Fruit fly (Drosophila melanogaster) whole organism, embryonic: ENCODE measurements around the gene HDAC1.

Source experiments
- Bdp1 ChIP-seq: fragments of 200-800 bp; sonication (Bioruptor generic); optimal IDR thresholded peaks from 3 replicates; lab custom pipeline; 2016; ENCODE audit warnings: missing biosample characterization, missing genetic modification characterization
- Bgb ChIP-seq: fragments of 200-800 bp; sonication (Bioruptor generic); IDR thresholded peaks from 2 replicates; pipeline ENCODE4 v1.3.6; 2022; ENCODE audit warnings: missing biosample characterization, missing genetic modification characterization; ENCODE audit not compliant: partially characterized antibody
- CG11247 ChIP-seq: fragments of 200-800 bp; sonication (Bioruptor generic); IDR thresholded peaks from 2 replicates; pipeline ENCODE4 v1.3.6; 2022; ENCODE audit warnings: missing biosample characterization, missing genetic modification characterization
- CG12744 ChIP-seq: fragments of 200-800 bp; sonication (Bioruptor generic); optimal IDR thresholded peaks from 2 replicates; lab custom pipeline; 2016; ENCODE audit warnings: missing biosample characterization, missing genetic modification characterization
- CG13123 ChIP-seq: fragments of 200-800 bp; sonication (Bioruptor generic); optimal IDR thresholded peaks from 2 replicates; lab custom pipeline; 2016; ENCODE audit warnings: missing biosample characterization, missing genetic modification characterization
- CG13775 ChIP-seq: fragments of 200-800 bp; sonication (Bioruptor generic); optimal IDR thresholded peaks from 3 replicates; lab custom pipeline; 2017; ENCODE audit warnings: missing biosample characterization, mild to moderate bottlenecking, missing genetic modification characterization
- CG13894 ChIP-seq: fragments of 200-800 bp; sonication (Bioruptor generic); optimal IDR thresholded peaks from 3 replicates; lab custom pipeline; 2018; ENCODE audit warnings: missing biosample characterization, mild to moderate bottlenecking, missing genetic modification characterization, moderate library complexity
- CG14710 ChIP-seq: fragments of 200-800 bp; sonication (Bioruptor generic); optimal IDR thresholded peaks from 3 replicates; lab custom pipeline; 2019; ENCODE audit warnings: missing biosample characterization, mild to moderate bottlenecking, missing genetic modification characterization, moderate library complexity
- CG15073 ChIP-seq: fragments of 200-800 bp; sonication (Bioruptor generic); optimal IDR thresholded peaks from 2 replicates; lab custom pipeline; 2016; ENCODE audit warnings: missing biosample characterization, missing genetic modification characterization
- CG17186 ChIP-seq: fragments of 200-800 bp; sonication (Bioruptor generic); optimal IDR thresholded peaks from 3 replicates; lab custom pipeline; 2017; ENCODE audit warnings: missing biosample characterization, missing genetic modification reagents, missing genetic modification characterization
- CG17361 ChIP-seq: fragments of 200-800 bp; sonication (Bioruptor generic); IDR thresholded peaks from 3 replicates; pipeline ENCODE4 v1.3.6; 2022; ENCODE audit warnings: missing biosample characterization, missing genetic modification characterization
- CG17612 ChIP-seq: fragments of 200-800 bp; sonication (Bioruptor generic); IDR thresholded peaks from 2 replicates; pipeline ENCODE4 v1.3.6; 2022; ENCODE audit warnings: missing biosample characterization, missing genetic modification characterization
- CG31224 ChIP-seq: fragments of 200-800 bp; sonication (Bioruptor generic); IDR thresholded peaks from 2 replicates; pipeline ENCODE4 v1.3.6; 2022; ENCODE audit warnings: missing biosample characterization, missing genetic modification characterization
- CG33557 ChIP-seq: fragments of 200-800 bp; sonication (Bioruptor generic); optimal IDR thresholded peaks from 2 replicates; lab custom pipeline; 2019; ENCODE audit warnings: missing biosample characterization, mild to moderate bottlenecking, missing genetic modification characterization, moderate library complexity
- CG3407 ChIP-seq: fragments of 200-800 bp; sonication (Bioruptor generic); optimal IDR thresholded peaks from 2 replicates; lab custom pipeline; 2018; ENCODE audit warnings: missing biosample characterization, mild to moderate bottlenecking, missing genetic modification characterization
- CG3726 ChIP-seq: fragments of 200-800 bp; sonication (Bioruptor generic); IDR thresholded peaks from 3 replicates; pipeline ENCODE4, ENCODE4 v1.3.6; 2022; ENCODE audit warnings: missing biosample characterization, missing genetic modification characterization
- CG6683 ChIP-seq: fragments of 200-800 bp; sonication (Bioruptor generic); optimal IDR thresholded peaks from 2 replicates; lab custom pipeline; 2017; ENCODE audit warnings: missing biosample characterization, mild to moderate bottlenecking, missing genetic modification characterization, missing genetic modification reagents
- CG8359 ChIP-seq: fragments of 200-800 bp; sonication (Bioruptor generic); optimal IDR thresholded peaks from 2 replicates; lab custom pipeline; 2017; ENCODE audit warnings: missing biosample characterization, mild to moderate bottlenecking, missing genetic modification characterization, borderline replicate concordance
- D ChIP-seq, 2 experiments: fragments of 200-800 bp in 1 of 2; fragments of >200 bp in 1 of 2; sonication (Bioruptor generic) in 1 of 2; optimal IDR thresholded peaks; 2 replicates in 1 of 2; 3 replicates in 1 of 2; lab custom pipeline; 2017; ENCODE audit warnings: mild to moderate bottlenecking in 1 of 2, missing biosample characterization in 1 of 2, missing genetic modification characterization in 1 of 2, missing genetic modification reagents in 1 of 2
- E2f2 ChIP-seq: fragments of 200-800 bp; sonication (Bioruptor generic); IDR thresholded peaks from 2 replicates; pipeline ENCODE4 v1.3.6; 2022; ENCODE audit warnings: missing biosample characterization, missing genetic modification characterization
- Elba2 ChIP-seq: fragments of 200-800 bp; sonication (Bioruptor generic); optimal IDR thresholded peaks from 3 replicates; lab custom pipeline; 2016; ENCODE audit warnings: missing biosample characterization, missing genetic modification characterization
- Fer2 ChIP-seq: fragments of 200-800 bp; sonication (Bioruptor generic); optimal IDR thresholded peaks from 2 replicates; lab custom pipeline; 2018; ENCODE audit warnings: missing biosample characterization, mild to moderate bottlenecking, missing genetic modification characterization, moderate library complexity
- Hr3 ChIP-seq: fragments of 200-800 bp; sonication (Bioruptor generic); optimal IDR thresholded peaks from 3 replicates; lab custom pipeline; 2016; ENCODE audit warnings: missing biosample characterization, missing genetic modification characterization
- Hsf ChIP-seq: fragments of 200-800 bp; sonication (Bioruptor generic); optimal IDR thresholded peaks from 3 replicates; lab custom pipeline; 2016; ENCODE audit warnings: missing biosample characterization, missing genetic modification characterization
- Med ChIP-seq: fragments of 200-800 bp; sonication (Bioruptor generic); peaks from one replicate; lab custom pipeline; 2016; ENCODE audit warnings: missing biosample characterization, missing genetic modification characterization, mild to moderate bottlenecking, inconsistent platforms, moderate library complexity
- Nf-YC ChIP-seq: fragments of 200-800 bp; optimal IDR thresholded peaks from 3 replicates; lab custom pipeline; 2019; ENCODE audit warnings: missing biosample characterization, mild to moderate bottlenecking, missing genetic modification characterization, moderate library complexity
- Oaz ChIP-seq: fragments of 200-800 bp; sonication (Bioruptor generic); IDR thresholded peaks from 2 replicates; pipeline ENCODE4 v1.3.6; 2022; ENCODE audit warnings: missing biosample characterization, missing genetic modification characterization
- Rfx ChIP-seq: fragments of 200-800 bp; sonication (Bioruptor generic); IDR thresholded peaks from 2 replicates; pipeline ENCODE4 v1.3.6; 2022; ENCODE audit warnings: missing biosample characterization, missing genetic modification characterization
- Scr ChIP-seq: fragments of 200-800 bp; sonication (Bioruptor generic); IDR thresholded peaks from 2 replicates; pipeline ENCODE4 v1.3.6; 2022; ENCODE audit warnings: missing biosample characterization, missing genetic modification characterization; ENCODE audit not compliant: partially characterized antibody
- Side ChIP-seq: fragments of 200-800 bp; sonication (Bioruptor generic); optimal IDR thresholded peaks from 2 replicates; lab custom pipeline; 2016; ENCODE audit warnings: missing biosample characterization, missing genetic modification characterization
- Ssrp ChIP-seq: fragments of 200-800 bp; sonication (Bioruptor generic); optimal IDR thresholded peaks from 2 replicates; lab custom pipeline; 2018; ENCODE audit warnings: missing biosample characterization, mild to moderate bottlenecking, missing genetic modification characterization, moderate library complexity
- Xbp1 ChIP-seq: fragments of 200-800 bp; sonication (Bioruptor generic); optimal IDR thresholded peaks from 3 replicates; lab custom pipeline; 2016; ENCODE audit warnings: missing biosample characterization, mild to moderate bottlenecking, missing genetic modification characterization
- ato ChIP-seq: fragments of 200-800 bp; sonication (Bioruptor generic); IDR thresholded peaks from 2 replicates; pipeline ENCODE4 v1.3.6; 2022; ENCODE audit warnings: missing biosample characterization, missing genetic modification characterization; ENCODE audit not compliant: partially characterized antibody
- az2 ChIP-seq: fragments of 200-800 bp; sonication (Bioruptor generic); optimal IDR thresholded peaks from 3 replicates; lab custom pipeline; 2016; ENCODE audit warnings: missing biosample characterization, missing genetic modification characterization
- corto ChIP-seq: fragments of 200-800 bp; sonication (Bioruptor generic); optimal IDR thresholded peaks from 2 replicates; lab custom pipeline; 2016; ENCODE audit warnings: missing biosample characterization, mild to moderate bottlenecking, missing genetic modification characterization, moderate library complexity
- ems ChIP-seq: fragments of 200-800 bp; sonication (Bioruptor generic); optimal IDR thresholded peaks from 3 replicates; lab custom pipeline; 2016; ENCODE audit warnings: missing biosample characterization, missing genetic modification characterization
- fd102C ChIP-seq: fragments of 200-800 bp; sonication (Bioruptor generic); optimal IDR thresholded peaks from 2 replicates; lab custom pipeline; 2018; ENCODE audit warnings: missing biosample characterization, mild to moderate bottlenecking, missing genetic modification characterization, moderate library complexity
- gce ChIP-seq: fragments of 200-800 bp; sonication (Bioruptor generic); IDR thresholded peaks from 3 replicates; pipeline ENCODE4 v1.3.6; 2022; ENCODE audit warnings: missing biosample characterization, missing genetic modification characterization
- gro ChIP-seq: fragments of 200-800 bp; sonication (Bioruptor generic); optimal IDR thresholded peaks from 2 replicates; lab custom pipeline; 2016; ENCODE audit warnings: missing biosample characterization, missing genetic modification characterization
- hkb ChIP-seq, 2 experiments: fragments of 200-800 bp in 1 of 2; fragments of >200 bp in 1 of 2; sonication (Bioruptor generic) in 1 of 2; IDR thresholded peaks in 1 of 2; optimal IDR thresholded peaks in 1 of 2; 2 replicates each; pipeline versions ENCODE4 v1.3.6 to Lab custom; 2017 to 2022; ENCODE audit warnings: missing biosample characterization in 1 of 2, missing genetic modification characterization in 1 of 2
- jing ChIP-seq: fragments of 200-800 bp; sonication (Bioruptor generic); optimal IDR thresholded peaks from 2 replicates; lab custom pipeline; 2018; ENCODE audit warnings: missing biosample characterization, mild to moderate bottlenecking, missing genetic modification characterization
- kay ChIP-seq: fragments of 200-800 bp; sonication (Bioruptor generic); optimal IDR thresholded peaks from 2 replicates; lab custom pipeline; 2016; ENCODE audit warnings: missing biosample characterization, missing genetic modification characterization
- knrl ChIP-seq: fragments of 200-800 bp; sonication (Bioruptor generic); IDR thresholded peaks from 3 replicates; pipeline ENCODE4 v1.3.6; 2022; ENCODE audit warnings: missing biosample characterization, missing genetic modification characterization; ENCODE audit not compliant: partially characterized antibody
- phol ChIP-seq: fragments of 200-800 bp; sonication (Bioruptor generic); optimal IDR thresholded peaks from 3 replicates; lab custom pipeline; 2018; ENCODE audit warnings: missing biosample characterization, mild to moderate bottlenecking, missing genetic modification characterization, moderate library complexity
- row ChIP-seq: fragments of 200-800 bp; sonication (Bioruptor generic); IDR thresholded peaks from 3 replicates; pipeline ENCODE4 v1.3.6; 2022; ENCODE audit warnings: missing biosample characterization, missing genetic modification characterization
- sisA ChIP-seq: fragments of 200-800 bp; sonication (Bioruptor generic); IDR thresholded peaks from 2 replicates; pipeline ENCODE4 v1.3.6; 2022; ENCODE audit warnings: missing biosample characterization, missing genetic modification characterization
- slou ChIP-seq: fragments of 200-800 bp; sonication (Bioruptor generic); optimal IDR thresholded peaks from 3 replicates; lab custom pipeline; 2016; ENCODE audit warnings: missing biosample characterization, missing genetic modification characterization
- tio ChIP-seq: fragments of 200-800 bp; sonication (Bioruptor generic); optimal IDR thresholded peaks from 2 replicates; lab custom pipeline; 2017; ENCODE audit warnings: missing biosample characterization, missing genetic modification characterization, inconsistent platforms
- unpg ChIP-seq: fragments of 200-800 bp; sonication (Bioruptor generic); optimal IDR thresholded peaks from 3 replicates; lab custom pipeline; 2018; ENCODE audit warnings: missing biosample characterization, mild to moderate bottlenecking, missing genetic modification characterization, moderate library complexity

HDAC1 gene

DNA sequence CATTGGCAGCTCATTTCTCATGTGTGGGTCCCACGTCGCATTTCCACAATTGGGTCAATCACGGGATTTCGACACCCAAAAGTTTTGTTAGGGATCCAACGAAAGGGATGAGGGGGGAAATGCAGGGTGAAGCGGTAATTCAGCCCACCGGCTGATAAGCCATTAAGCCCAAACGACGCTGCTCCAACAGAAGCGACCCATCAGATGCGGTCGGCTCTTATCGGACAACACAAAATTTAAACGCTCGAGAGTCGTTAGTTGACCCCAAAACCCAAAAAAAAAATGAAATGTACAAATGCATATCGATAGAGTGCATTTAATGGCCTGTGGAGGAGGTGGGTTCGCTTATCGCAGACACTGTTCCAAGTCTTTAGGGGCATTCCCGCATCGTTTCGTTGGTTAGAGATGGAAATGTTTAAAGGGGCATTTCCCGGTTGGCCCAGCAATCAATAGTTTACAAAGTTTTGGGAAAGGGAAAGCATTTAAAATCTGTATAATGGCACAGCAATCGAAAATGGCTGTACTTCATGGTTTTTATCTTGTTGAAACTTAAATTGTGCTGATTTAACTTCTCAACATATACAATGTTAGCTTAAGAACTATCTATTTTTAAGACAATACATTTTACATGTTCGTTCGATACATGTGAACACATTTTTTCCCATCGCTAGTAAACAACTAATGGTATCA is 19.6 kb upstream of the HDAC1 start:
- TF ChIP-seq corto (GFP tag; lab: Kevin White, UChicago) (no peak), CG13894 (tag; lab: Kevin White, UChicago) (no peak), Xbp1 (GFP tag; lab: Kevin White, UChicago) (no peak), jing (no peak), CG33557 (GFP tag; lab: Kevin White, UChicago) (peak; percentile 30), ems (GFP tag; lab: Kevin White, UChicago) (no peak), CG17361 (GFP tag; lab: Robert Waterston, UW) (no peak), CG3407 (GFP tag; lab: Kevin White, UChicago) (no peak), Ssrp (tag; lab: Kevin White, UChicago) (peak; percentile 24), hkb (optimal IDR thresholded peaks at IDR 0.05; lab: Kevin White, UChicago) (no peak), hkb (GFP tag; IDR thresholded peaks at IDR 0.05; lab: Robert Waterston, UW) (no peak), Hsf (GFP tag; lab: Kevin White, UChicago) (no peak), slou (GFP tag; lab: Kevin White, UChicago) (no peak), CG14710 (tag; lab: Kevin White, UChicago) (peak; percentile 33), CG6683 (no peak), CG3726 (GFP tag; lab: Robert Waterston, UW) (no peak), D (optimal IDR thresholded peaks at IDR 0.05; lab: Kevin White, UChicago) (no peak), D (GFP tag; optimal IDR thresholded peaks at IDR 0.05; lab: Kevin White, UChicago) (no peak), row (GFP tag; lab: Robert Waterston, UW) (peak; percentile 40; the same call in 2 of the 3 replicates), CG13123 (GFP tag; lab: Kevin White, UChicago) (no peak), CG8359 (GFP tag; lab: Kevin White, UChicago) (no peak), CG13775 (GFP tag; lab: Kevin White, UChicago) (no peak), kay (no peak), Scr (GFP tag; lab: Robert Waterston, UW) (no peak; the same call in 1 of the 2 replicates), gro (GFP tag; lab: Kevin White, UChicago) (no peak), knrl (GFP tag; lab: Robert Waterston, UW) (peak; percentile 50; the same call in 2 of the 3 replicates), Side (GFP tag; lab: Kevin White, UChicago) (no peak), E2f2 (no peak), tio (GFP tag; lab: Kevin White, UChicago) (no peak), CG17612 (GFP tag; lab: Robert Waterston, UW) (no peak), Nf-YC (no peak), Oaz (GFP tag; lab: Robert Waterston, UW) (no peak), Elba2 (GFP tag; lab: Kevin White, UChicago) (no peak), Bgb (GFP tag; lab: Robert Waterston, UW) (no peak), az2 (GFP tag; lab: Kevin White, UChicago) (peak; percentile 10), Rfx (no peak), Hr3 (GFP tag; lab: Kevin White, UChicago) (no peak), Med (peak; percentile 62), CG15073 (no peak), unpg (GFP tag; lab: Kevin White, UChicago) (peak; percentile 36), ato (GFP tag; lab: Robert Waterston, UW) (no peak), Bdp1 (GFP tag; lab: Kevin White, UChicago) (no peak), gce (GFP tag; lab: Robert Waterston, UW) (0 out of 3 replicates have a peak, but pooled peaks have one; percentile 9), sisA (0 out of 2 replicates have a peak, but pooled peaks have one; percentile 16), Fer2 (tag; lab: Kevin White, UChicago) (no peak), phol (tag; lab: Kevin White, UChicago) (peak; percentile 55), fd102C (GFP tag; lab: Kevin White, UChicago) (no peak), CG11247 (GFP tag; lab: Robert Waterston, UW) (no peak), CG17186 (GFP tag; lab: Kevin White, UChicago) (no peak), CG31224 (GFP tag; lab: Robert Waterston, UW) (no peak), CG12744 (no peak)
